Fruit fly (Drosophila melanogaster): ENCODE measurements around the gene NdufA3.

DNA sequence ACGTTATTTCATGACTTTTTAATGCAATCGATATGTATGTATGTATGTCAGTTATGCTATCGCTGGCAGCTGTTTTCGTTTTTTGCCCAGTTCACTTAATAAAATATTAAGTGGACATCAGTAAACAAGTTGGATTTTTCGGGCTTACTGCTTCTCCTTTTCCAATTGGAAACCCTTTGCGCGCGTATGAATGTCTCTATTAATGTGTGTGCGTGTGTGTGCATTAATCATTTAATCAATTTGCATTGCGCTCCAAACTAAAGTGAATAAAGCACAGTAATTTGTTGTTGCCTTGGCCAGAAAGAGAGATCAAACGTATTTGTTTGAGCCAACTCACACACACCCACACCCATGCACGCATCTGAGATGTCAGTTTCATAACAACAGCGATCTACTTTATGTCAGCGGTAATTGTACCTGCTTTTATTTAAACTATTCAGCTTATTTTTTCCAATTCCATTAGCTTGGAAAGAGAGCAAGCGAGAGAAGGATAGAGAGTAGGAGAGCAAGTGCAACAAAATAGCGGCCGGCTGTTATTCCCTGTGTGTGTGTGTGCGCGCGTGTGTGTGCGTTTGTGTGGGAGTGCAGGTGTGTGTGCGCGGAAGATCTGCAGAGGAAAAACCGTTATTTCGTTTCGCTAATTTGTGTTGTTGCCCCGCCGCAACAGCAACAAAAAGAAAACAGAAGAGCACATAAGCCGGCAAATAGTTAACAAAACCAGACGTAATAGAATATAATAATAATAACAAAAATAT lies 49.5 kb downstream of the NdufA3 start:
- TF ChIP-seq psq (optimal IDR thresholded peaks at IDR 0.05) (no peak), Dll (optimal IDR thresholded peaks at IDR 0.05) (no peak)

All from whole organism.